Fruit fly (Drosophila melanogaster): ENCODE data around the gene PDZ-GEF.

PDZ-GEF gene

dm6 chr2L:6337843-6338366 lies 14.3 kb downstream of the PDZ-GEF start (continued):
- no peak for TF ChIP-seq Sry-δ (GFP tag; optimal IDR thresholded peaks at IDR 0.05)
- TF ChIP-seq Nf-YA (GFP tag; IDR thresholded peaks at IDR 0.05) = no peak
- no peak for TF ChIP-seq CG10274 (GFP tag; optimal IDR thresholded peaks at IDR 0.05)
- TF ChIP-seq Taf1 (GFP tag; IDR thresholded peaks at IDR 0.05) = no peak
- no peak for TF ChIP-seq MBD-R2 (GFP tag; IDR thresholded peaks at IDR 0.05)
- no peak for TF ChIP-seq Hr3 (GFP tag; optimal IDR thresholded peaks at IDR 0.05)
- no peak for TF ChIP-seq knrl (GFP tag; IDR thresholded peaks at IDR 0.05; ENCODE audit: partially characterized antibody)
- TF ChIP-seq CG8388 (GFP tag; optimal IDR thresholded peaks at IDR 0.05) = no peak
- TF ChIP-seq Elba2 (GFP tag; optimal IDR thresholded peaks at IDR 0.05) = peak; percentile 81
- TF ChIP-seq Scr (GFP tag; IDR thresholded peaks at IDR 0.05; ENCODE audit: partially characterized antibody) = no peak
- no peak for TF ChIP-seq stwl (tag; optimal IDR thresholded peaks at IDR 0.05)
- TF ChIP-seq dm (GFP tag; optimal IDR thresholded peaks at IDR 0.05) = no peak
- no peak for TF ChIP-seq Dip3 (GFP tag; optimal IDR thresholded peaks at IDR 0.05)
- no peak for TF ChIP-seq sim (GFP tag; IDR thresholded peaks at IDR 0.05)
- TF ChIP-seq CG11696 (GFP tag; IDR thresholded peaks at IDR 0.05) = no peak
- TF ChIP-seq Stat92E (GFP tag; optimal IDR thresholded peaks at IDR 0.05) = no peak
- TF ChIP-seq C15 (GFP tag; IDR thresholded peaks at IDR 0.05) = no peak
- no peak for TF ChIP-seq CG16863 (GFP tag; optimal IDR thresholded peaks at IDR 0.05)
- no peak for TF ChIP-seq CG3995 (GFP tag; optimal IDR thresholded peaks at IDR 0.05)
- TF ChIP-seq Hand (GFP tag; optimal IDR thresholded peaks at IDR 0.05) = no peak
- no peak for TF ChIP-seq Antp (GFP tag; optimal IDR thresholded peaks at IDR 0.05)
- TF ChIP-seq chinmo (GFP tag; IDR thresholded peaks at IDR 0.05; ENCODE audit: partially characterized antibody) = no peak
- TF ChIP-seq CG6765 (GFP tag; optimal IDR thresholded peaks at IDR 0.05) = no peak
- no peak for TF ChIP-seq Neu2 (GFP tag; optimal IDR thresholded peaks at IDR 0.05; ENCODE audit: borderline replicate concordance)
- TF ChIP-seq CG1832 (GFP tag; optimal IDR thresholded peaks at IDR 0.05) = no peak
- peak; percentile 80 for TF ChIP-seq D (optimal IDR thresholded peaks at IDR 0.05)
- no peak for TF ChIP-seq D (GFP tag; optimal IDR thresholded peaks at IDR 0.05)
- TF ChIP-seq CG10431 (GFP tag; optimal IDR thresholded peaks at IDR 0.05) = no peak
- no peak for TF ChIP-seq Hr39 (optimal IDR thresholded peaks at IDR 0.05)
- TF ChIP-seq Dfd (GFP tag; optimal IDR thresholded peaks at IDR 0.05) = no peak
- no peak for TF ChIP-seq CG12071 (GFP tag; optimal IDR thresholded peaks at IDR 0.05)

dm6 chr2L:6338367-6338975 lies 14.9 kb downstream of the PDZ-GEF start, which contains the start of the genes Pez and Cpr:
Gene Pez, minus strand, starts transcription at chr2L:6338671.
Gene Cpr, plus strand, starts transcription at chr2L:6338836.
- TF ChIP-seq CG15696 (tag; optimal IDR thresholded peaks at IDR 0.05) = no peak
- TF ChIP-seq cato (GFP tag; optimal IDR thresholded peaks at IDR 0.05; ENCODE audit: borderline replicate concordance) = no peak
- peak; percentile 66 for TF ChIP-seq CG3847 (GFP tag; IDR thresholded peaks at IDR 0.05)
- peak; percentile 87 for TF ChIP-seq BEAF-32 (GFP tag; optimal IDR thresholded peaks at IDR 0.05)
- peak; percentile 38; the same call in 1 of the 2 replicates for TF ChIP-seq Ptx1 (GFP tag; IDR thresholded peaks at IDR 0.05)
- peak; percentile 73 for TF ChIP-seq sens (GFP tag)
- no peak for TF ChIP-seq CG12299 (tag; optimal IDR thresholded peaks at IDR 0.05)
- TF ChIP-seq H15 (GFP tag; IDR thresholded peaks at IDR 0.05) = no peak
- TF ChIP-seq CG4707 (GFP tag; optimal IDR thresholded peaks at IDR 0.05) = no peak
- TF ChIP-seq danr (GFP tag; IDR thresholded peaks at IDR 0.05) = no peak
- no peak for TF ChIP-seq CG3065 (GFP tag; optimal IDR thresholded peaks at IDR 0.05)
- no peak for TF ChIP-seq sisA (GFP tag; IDR thresholded peaks at IDR 0.05)
- no peak for TF ChIP-seq CG4404 (GFP tag; IDR thresholded peaks at IDR 0.05)
- peak; percentile 44 for TF ChIP-seq zen (tag; optimal IDR thresholded peaks at IDR 0.05)
- no peak for TF ChIP-seq Dfd (GFP tag; optimal IDR thresholded peaks at IDR 0.05)
- peak; percentile 80 for TF ChIP-seq Bgb (GFP tag; IDR thresholded peaks at IDR 0.05; ENCODE audit: partially characterized antibody)
- no peak for TF ChIP-seq tio (GFP tag; optimal IDR thresholded peaks at IDR 0.05)
- peak; percentile 4 for TF ChIP-seq kay (GFP tag; optimal IDR thresholded peaks at IDR 0.05)
- TF ChIP-seq CG6765 (GFP tag; optimal IDR thresholded peaks at IDR 0.05) = peak; percentile 22
- TF ChIP-seq CG4424 (GFP tag; optimal IDR thresholded peaks at IDR 0.05) = peak; percentile 41
- peak; percentile 38 for TF ChIP-seq CG7928 (GFP tag; optimal IDR thresholded peaks at IDR 0.05)
- peak; percentile 19 for TF ChIP-seq CG14710 (tag; optimal IDR thresholded peaks at IDR 0.05)

Measured in whole organism, embryonic.